Fruit fly (Drosophila melanogaster) whole organism, prepupa: Measurements from ENCODE around the gene CSN1b.

Experiments
- Blimp-1 ChIP-seq: fragments of 200-800 bp; sonication (Bioruptor generic); optimal IDR thresholded peaks from 3 replicates; lab custom pipeline; 2017; ENCODE audit warnings: missing biosample characterization, missing genetic modification characterization, mild to moderate bottlenecking, moderate library complexity, missing genetic modification reagents
- CG10669 ChIP-seq: fragments of 200-800 bp; sonication (Bioruptor generic); optimal IDR thresholded peaks from 3 replicates; lab custom pipeline; 2018; ENCODE audit warnings: missing biosample characterization, mild to moderate bottlenecking, missing genetic modification characterization, moderate library complexity
- CG11902 ChIP-seq: fragments of 200-800 bp; sonication (Bioruptor generic); optimal IDR thresholded peaks from 3 replicates; lab custom pipeline; 2016; ENCODE audit warnings: missing biosample characterization, missing genetic modification characterization
- CG1621 ChIP-seq: fragments of 200-800 bp; sonication (Bioruptor generic); optimal IDR thresholded peaks from 3 replicates; lab custom pipeline; 2018; ENCODE audit warnings: missing biosample characterization, mild to moderate bottlenecking, missing genetic modification characterization
- CG6276 ChIP-seq: fragments of 200-800 bp; sonication (Bioruptor generic); optimal IDR thresholded peaks from 2 replicates; lab custom pipeline; 2017; ENCODE audit warnings: missing biosample characterization, mild to moderate bottlenecking, missing genetic modification characterization
- Ets96B ChIP-seq: fragments of 200-800 bp; optimal IDR thresholded peaks from 2 replicates; lab custom pipeline; 2019; ENCODE audit warnings: missing biosample characterization, mild to moderate bottlenecking, missing genetic modification characterization, moderate library complexity
- Hr39 ChIP-seq: fragments of 200-800 bp; sonication (Bioruptor generic); optimal IDR thresholded peaks from 2 replicates; lab custom pipeline; 2016; ENCODE audit warnings: missing biosample characterization, missing genetic modification characterization
- Lpt ChIP-seq: fragments of 200-800 bp; sonication (Bioruptor generic); optimal IDR thresholded peaks from 3 replicates; lab custom pipeline; 2016; ENCODE audit warnings: missing biosample characterization, missing genetic modification characterization
- Met ChIP-seq: fragments of 200-800 bp; sonication (Bioruptor generic); optimal IDR thresholded peaks from 3 replicates; lab custom pipeline; 2016; ENCODE audit warnings: missing biosample characterization, missing genetic modification characterization
- OdsH ChIP-seq: fragments of 200-800 bp; sonication (Bioruptor generic); optimal IDR thresholded peaks from 3 replicates; lab custom pipeline; 2016; ENCODE audit warnings: missing biosample characterization, missing genetic modification characterization
- acj6 ChIP-seq: fragments of 200-800 bp; sonication (Bioruptor generic); optimal IDR thresholded peaks from 3 replicates; lab custom pipeline; 2016; ENCODE audit warnings: missing biosample characterization, missing genetic modification characterization
- fd59A ChIP-seq: fragments of 200-800 bp; sonication (Bioruptor generic); optimal IDR thresholded peaks from 2 replicates; lab custom pipeline; 2017; ENCODE audit warnings: missing biosample characterization, mild to moderate bottlenecking, missing genetic modification characterization, missing genetic modification reagents
- pdm3 ChIP-seq: fragments of 200-800 bp; sonication (Bioruptor generic); optimal IDR thresholded peaks from 3 replicates; lab custom pipeline; 2016; ENCODE audit warnings: missing biosample characterization, missing genetic modification characterization
- svp ChIP-seq: fragments of 200-800 bp; sonication (Bioruptor generic); peaks from one replicate; lab custom pipeline; 2016; ENCODE audit warnings: missing biosample characterization, missing genetic modification characterization

- TF ChIP-seq Hr39 (GFP tag; lab: Kevin White, UChicago) (no peak), OdsH (GFP tag; lab: Kevin White, UChicago) (no peak), CG10669 (GFP tag; lab: Kevin White, UChicago) (no peak), acj6 (no peak), Blimp-1 (GFP tag; lab: Kevin White, UChicago) (no peak), Met (GFP tag; lab: Kevin White, UChicago) (no peak), CG6276 (GFP tag; lab: Kevin White, UChicago) (no peak), CG11902 (GFP tag; lab: Kevin White, UChicago) (no peak), fd59A (GFP tag; lab: Kevin White, UChicago) (no peak), svp (no peak), Ets96B (tag; lab: Kevin White, UChicago) (no peak), Lpt (GFP tag; lab: Kevin White, UChicago) (no peak), CG1621 (tag; lab: Kevin White, UChicago) (no peak), pdm3 (GFP tag; lab: Kevin White, UChicago) (no peak)
Measured at dm6 chr3L:18861893-18862292, 42.8 kb downstream of the CSN1b start.
